Worm (Caenorhabditis elegans) whole organism, L3 larva: ENCODE results near the gene ZK1248.11.

Experiments used
- aly-2 ChIP-seq: fragments of 150-350 bp; optimal IDR thresholded peaks from 2 replicates; lab custom pipeline; 2014; ENCODE audit warnings: missing biosample characterization, missing genetic modification characterization
- ama-1 ChIP-seq: fragments of 150-350 bp; optimal IDR thresholded peaks from 2 replicates; lab custom pipeline; 2018
- elt-1 ChIP-seq: fragments of 150-350 bp; optimal IDR thresholded peaks from 2 replicates; lab custom pipeline; 2014; ENCODE audit warnings: missing biosample characterization, missing genetic modification characterization
- elt-3 ChIP-seq, 3 experiments: fragments of 150-350 bp in 1 of 3; sonication (generic microtip) in 2 of 3; optimal IDR thresholded peaks; 2 replicates in 2 of 3; 4 replicates in 1 of 3; lab custom pipeline; 2014 to 2017; ENCODE audit warnings: missing biosample characterization in 3 of 3, missing genetic modification characterization in 3 of 3
- lin-15B ChIP-seq: fragments of 150-350 bp; optimal IDR thresholded peaks from 2 replicates; lab custom pipeline; 2014; ENCODE audit warnings: missing biosample characterization, missing genetic modification characterization
- nhr-11 ChIP-seq: fragments of 150-350 bp; optimal IDR thresholded peaks from 2 replicates; lab custom pipeline; 2014; ENCODE audit warnings: missing biosample characterization, missing genetic modification characterization
- nhr-12 ChIP-seq: fragments of 150-350 bp; optimal IDR thresholded peaks from 2 replicates; lab custom pipeline; 2014; ENCODE audit warnings: missing biosample characterization, missing genetic modification characterization
- nhr-237 ChIP-seq: fragments of 150-350 bp; optimal IDR thresholded peaks from 2 replicates; lab custom pipeline; 2014; ENCODE audit warnings: missing biosample characterization, missing genetic modification characterization
- nhr-25 ChIP-seq: sonication (generic microtip); optimal IDR thresholded peaks from 2 replicates; lab custom pipeline; 2017; ENCODE audit warnings: missing biosample characterization, missing genetic modification characterization
- pha-4 ChIP-seq: fragments of 150-350 bp; optimal IDR thresholded peaks from 2 replicates; lab custom pipeline; 2014; ENCODE audit warnings: missing biosample characterization, missing genetic modification reagents, missing genetic modification characterization
- sea-2 ChIP-seq: fragments of 150-350 bp; sonication (generic microtip); optimal IDR thresholded peaks from 4 replicates; lab custom pipeline; 2014; ENCODE audit warnings: missing biosample characterization, missing genetic modification reagents, missing genetic modification characterization
- snpc-4 ChIP-seq: fragments of 150-350 bp; optimal IDR thresholded peaks from 2 replicates; lab custom pipeline; 2014; ENCODE audit warnings: missing biosample characterization, missing genetic modification characterization
- ztf-11 ChIP-seq: fragments of 150-350 bp; optimal IDR thresholded peaks from 2 replicates; lab custom pipeline; 2014; ENCODE audit warnings: missing biosample characterization, missing genetic modification characterization
- ztf-4 ChIP-seq: fragments of 150-350 bp; optimal IDR thresholded peaks from 2 replicates; lab custom pipeline; 2014; ENCODE audit warnings: missing biosample characterization, missing genetic modification characterization

- TF ChIP-seq elt-3 (tag; optimal IDR thresholded peaks at IDR 0.05; lab: Kevin White, UChicago): no peak
- TF ChIP-seq lin-15B: no peak
- TF ChIP-seq ztf-11 (tag; lab: Kevin White, UChicago): no peak
- no peak for TF ChIP-seq snpc-4 (tag; lab: Kevin White, UChicago)
- no peak for TF ChIP-seq nhr-12
- TF ChIP-seq elt-1 (tag; lab: Kevin White, UChicago): no peak
- no peak for TF ChIP-seq sea-2
- TF ChIP-seq pha-4: no peak
- TF ChIP-seq aly-2 (tag; lab: Kevin White, UChicago): no peak
- TF ChIP-seq nhr-25 (tag; lab: Kevin White, UChicago): no peak
- no peak for TF ChIP-seq nhr-237 (tag; lab: Kevin White, UChicago)
- TF ChIP-seq ama-1 (lab: Kevin White, UChicago): no peak
- TF ChIP-seq ztf-4 (tag; lab: Kevin White, UChicago): no peak
- no peak for TF ChIP-seq nhr-11 (tag; lab: Kevin White, UChicago)
These were observed 12.0 kb downstream of the ZK1248.11 start, which contains the start of gene ZK1248.20 for ce11 chrII:5816346-5816745.
